Worm (Caenorhabditis elegans): ENCODE measurements around the gene thn-4.
A peak's percentile ranks its signal among the peaks of the same experiment; 100 is the strongest.

The thn-4 gene

ce11 chrV:16848498-16848897, 22.8 kb downstream of the thn-4 start, which contains the start of the genes clec-36 and clec-26:
Gene clec-36 (minus strand): TSS chrV:16848598.
Gene clec-26 (plus strand): TSS chrV:16848611.
- TF ChIP-seq peb-1 (tag; optimal IDR thresholded peaks at IDR 0.05) (no peak), ztf-11 (tag; optimal IDR thresholded peaks at IDR 0.05) (no peak), mbf-1 (tag; optimal IDR thresholded peaks at IDR 0.05) (no peak), zag-1 (tag; optimal IDR thresholded peaks at IDR 0.05) (no peak), mab-5 (tag; optimal IDR thresholded peaks at IDR 0.05) (no peak), C34F6.9 (tag; optimal IDR thresholded peaks at IDR 0.05) (no peak), aly-2 (tag; optimal IDR thresholded peaks at IDR 0.05) (no peak), ama-1 (optimal IDR thresholded peaks at IDR 0.05) (no peak), egl-27 (tag; optimal IDR thresholded peaks at IDR 0.05) (no peak), nhr-10 (tag; optimal IDR thresholded peaks at IDR 0.05) (no peak), dmd-4 (tag; optimal IDR thresholded peaks at IDR 0.05) (no peak), unc-62 (GFP tag; optimal IDR thresholded peaks at IDR 0.05) (no peak), lin-39 (tag; optimal IDR thresholded peaks at IDR 0.05) (no peak), nhr-237 (tag; optimal IDR thresholded peaks at IDR 0.05) (no peak), elt-3 (tag; optimal IDR thresholded peaks at IDR 0.05) (no peak), ZK546.5 (tag; optimal IDR thresholded peaks at IDR 0.05) (no peak), unc-39 (tag; optimal IDR thresholded peaks at IDR 0.05) (no peak), alr-1 (tag; optimal IDR thresholded peaks at IDR 0.05) (no peak)

- no peak for TF ChIP-seq C34F6.9 (tag; optimal IDR thresholded peaks at IDR 0.05)
- TF ChIP-seq Y55F3AM.14 (GFP tag; optimal IDR thresholded peaks at IDR 0.05), result no peak
- no peak for TF ChIP-seq lin-13 (GFP tag; optimal IDR thresholded peaks at IDR 0.05)
- no peak for TF ChIP-seq egl-27 (tag; optimal IDR thresholded peaks at IDR 0.05)
- no peak for TF ChIP-seq ztf-4 (tag; optimal IDR thresholded peaks at IDR 0.05)
- TF ChIP-seq F13H6.1 (tag; optimal IDR thresholded peaks at IDR 0.05), result no peak
- no peak for TF ChIP-seq alr-1 (tag; optimal IDR thresholded peaks at IDR 0.05)
- no peak for TF ChIP-seq nhr-77 (tag; optimal IDR thresholded peaks at IDR 0.05)
- TF ChIP-seq nhr-21 (tag; optimal IDR thresholded peaks at IDR 0.05), result no peak
- TF ChIP-seq mab-5 (tag; optimal IDR thresholded peaks at IDR 0.05), result no peak
- TF ChIP-seq sem-4 (tag; optimal IDR thresholded peaks at IDR 0.05), result no peak
- TF ChIP-seq blmp-1 (tag; optimal IDR thresholded peaks at IDR 0.05; ENCODE audit: insufficient read depth), result no peak
- TF ChIP-seq lin-11 (tag; optimal IDR thresholded peaks at IDR 0.05), result no peak
- no peak for TF ChIP-seq ceh-82 (tag; optimal IDR thresholded peaks at IDR 0.05)
- no peak for TF ChIP-seq unc-55 (GFP tag; optimal IDR thresholded peaks at IDR 0.05)
These were observed 28.3 kb downstream of the thn-4 start, which contains the start of gene clec-25 for ce11 chrV:16842941-16843340. Gene clec-25 (plus strand): TSS chrV:16843241.

- TF ChIP-seq mab-5 (tag; optimal IDR thresholded peaks at IDR 0.05), result no peak
- no peak for TF ChIP-seq egl-27 (tag; optimal IDR thresholded peaks at IDR 0.05)
These were observed 30.3 kb downstream of the thn-4 start, which contains the start of gene clec-40 for ce11 chrV:16840961-16841360. Gene clec-40 (minus strand): TSS chrV:16841061.

ce11 chrV:16840283-16840682, 31.0 kb downstream of the thn-4 start:
- TF ChIP-seq sma-9 (GFP tag; optimal IDR thresholded peaks at IDR 0.05) (peak; percentile 50), sma-9 (tag; optimal IDR thresholded peaks at IDR 0.05) (no peak), peb-1 (tag; optimal IDR thresholded peaks at IDR 0.05) (no peak), fos-1 (tag; optimal IDR thresholded peaks at IDR 0.05) (peak; percentile 76)

- TF ChIP-seq lin-13 (GFP tag; optimal IDR thresholded peaks at IDR 0.05) (no peak), C34F6.9 (tag; optimal IDR thresholded peaks at IDR 0.05) (no peak), mbf-1 (tag; optimal IDR thresholded peaks at IDR 0.05) (no peak), sma-3 (GFP tag; optimal IDR thresholded peaks at IDR 0.05) (no peak), lin-11 (tag; optimal IDR thresholded peaks at IDR 0.05) (no peak), nhr-237 (tag; optimal IDR thresholded peaks at IDR 0.05) (no peak), Y55F3AM.14 (GFP tag; optimal IDR thresholded peaks at IDR 0.05) (no peak), aly-2 (tag; optimal IDR thresholded peaks at IDR 0.05) (no peak), sem-4 (tag; optimal IDR thresholded peaks at IDR 0.05) (no peak), crh-2 (tag; optimal IDR thresholded peaks at IDR 0.05) (no peak), sma-9 (GFP tag; optimal IDR thresholded peaks at IDR 0.05) (no peak), sma-9 (tag; optimal IDR thresholded peaks at IDR 0.05) (no peak), mab-5 (tag; optimal IDR thresholded peaks at IDR 0.05) (no peak), ceh-16 (tag; optimal IDR thresholded peaks at IDR 0.05) (no peak), elt-1 (tag; optimal IDR thresholded peaks at IDR 0.05) (no peak), ama-1 (optimal IDR thresholded peaks at IDR 0.05) (no peak), unc-55 (GFP tag; optimal IDR thresholded peaks at IDR 0.05) (no peak)
These were observed 32.9 kb downstream of the thn-4 start for ce11 chrV:16838435-16838834.
